Worm (Caenorhabditis elegans): ENCODE results near the gene sra-29.

Gene sra-29

DNA sequence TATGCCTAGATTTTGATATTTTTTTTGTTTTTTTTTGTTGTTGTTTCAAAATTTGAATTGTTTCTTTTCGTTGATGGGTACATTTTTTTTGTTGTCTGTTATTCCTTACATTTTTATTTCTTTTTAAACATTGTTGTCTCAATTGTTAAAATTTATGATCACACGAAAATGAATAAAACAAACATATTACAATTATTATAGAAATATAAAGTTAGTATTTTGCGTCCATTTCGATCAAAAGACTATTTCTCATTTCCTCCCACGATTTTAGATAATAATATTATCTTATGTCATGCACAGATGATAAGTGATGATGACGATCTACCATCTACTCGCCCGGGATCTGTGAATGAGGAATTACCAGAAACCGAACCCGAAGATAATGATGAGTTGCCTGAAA, 20.9 kb downstream of the sra-29 start, which contains the start of gene wrn-1:
TSS of gene wrn-1 (plus strand) at position 301 of the 400 bp plus-strand sequence.
- TF ChIP-seq unc-62 (GFP tag; optimal IDR thresholded peaks at IDR 0.05) = no peak
- TF ChIP-seq ceh-16 (tag; optimal IDR thresholded peaks at IDR 0.05) = no peak
- no peak for TF ChIP-seq mab-5 (tag; optimal IDR thresholded peaks at IDR 0.05)
- no peak for TF ChIP-seq ceh-82 (tag; optimal IDR thresholded peaks at IDR 0.05)
- TF ChIP-seq sma-9 (GFP tag; optimal IDR thresholded peaks at IDR 0.05) = no peak
- no peak for TF ChIP-seq sma-9 (tag; optimal IDR thresholded peaks at IDR 0.05)
- no peak for TF ChIP-seq snpc-4 (tag; optimal IDR thresholded peaks at IDR 0.05)
- TF ChIP-seq mbf-1 (tag; optimal IDR thresholded peaks at IDR 0.05) = no peak

ce11 chrII:6544842-6545410, 30.6 kb downstream of the sra-29 start, which contains the start of gene lron-15:
Gene lron-15 (minus strand): TSS chrII:6544892.
- TF ChIP-seq snpc-4 (tag; optimal IDR thresholded peaks at IDR 0.05) (no peak), blmp-1 (tag; optimal IDR thresholded peaks at IDR 0.05; ENCODE audit: insufficient read depth) (no peak), mdl-1 (tag; optimal IDR thresholded peaks at IDR 0.05) (no peak), skn-1 (tag; optimal IDR thresholded peaks at IDR 0.05) (no peak), nhr-77 (tag; optimal IDR thresholded peaks at IDR 0.05) (no peak), nhr-21 (tag; optimal IDR thresholded peaks at IDR 0.05) (no peak), nhr-129 (tag; optimal IDR thresholded peaks at IDR 0.05) (no peak), ztf-11 (tag; optimal IDR thresholded peaks at IDR 0.05) (no peak), unc-62 (GFP tag; optimal IDR thresholded peaks at IDR 0.05) (no peak), gmeb-1 (tag; optimal IDR thresholded peaks at IDR 0.05) (no peak), ama-1 (optimal IDR thresholded peaks at IDR 0.05) (no peak), ztf-1 (GFP tag; conservative IDR thresholded peaks at IDR 0.05) (no peak), unc-39 (tag; optimal IDR thresholded peaks at IDR 0.05) (no peak)

DNA sequence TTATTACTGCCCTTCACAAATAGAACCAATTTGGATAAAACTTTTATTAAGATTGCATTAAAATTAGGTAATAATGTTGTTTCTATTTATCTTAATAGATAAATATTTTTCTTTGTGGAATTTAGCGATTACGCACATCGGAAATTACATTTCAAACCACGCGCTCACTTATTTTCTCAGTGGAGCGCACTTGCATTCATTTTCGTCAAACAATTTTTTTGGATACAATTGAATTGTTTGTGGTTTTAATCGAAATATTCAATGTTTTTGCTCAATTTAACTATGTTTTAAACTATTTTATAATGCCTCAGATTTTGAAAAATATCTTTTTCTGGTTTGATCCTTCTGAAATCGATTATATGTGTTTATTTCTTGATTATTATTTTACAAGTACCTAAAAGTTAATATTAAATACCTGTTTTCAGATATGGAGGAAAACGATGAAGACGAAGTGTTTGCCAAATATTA, 39.6 kb downstream of the sra-29 start, which contains the start of gene utp-20:
TSS of gene utp-20 (plus strand) at position 418 of the 468 bp plus-strand sequence.
- TF ChIP-seq crh-2 (tag; optimal IDR thresholded peaks at IDR 0.05) (peak; percentile 44), skn-1 (tag; optimal IDR thresholded peaks at IDR 0.05) (no peak), F13H6.1 (tag; optimal IDR thresholded peaks at IDR 0.05) (peak; percentile 5), mab-5 (tag; optimal IDR thresholded peaks at IDR 0.05) (peak; percentile 13), R02D3.7 (tag; optimal IDR thresholded peaks at IDR 0.05) (no peak), lsy-2 (tag; optimal IDR thresholded peaks at IDR 0.05) (peak in 1 of 2 experiments; percentile 81), nhr-129 (tag; optimal IDR thresholded peaks at IDR 0.05) (peak; percentile 61), gmeb-1 (tag; optimal IDR thresholded peaks at IDR 0.05) (peak; percentile 90), zag-1 (tag; optimal IDR thresholded peaks at IDR 0.05) (no peak), unc-62 (GFP tag; optimal IDR thresholded peaks at IDR 0.05) (no peak), nhr-12 (tag; optimal IDR thresholded peaks at IDR 0.05) (no peak), sma-9 (GFP tag; optimal IDR thresholded peaks at IDR 0.05) (peak; percentile 30), sma-9 (tag; optimal IDR thresholded peaks at IDR 0.05) (no peak), lin-13 (GFP tag; optimal IDR thresholded peaks at IDR 0.05) (peak; percentile 44), nhr-237 (tag; optimal IDR thresholded peaks at IDR 0.05) (no peak), fos-1 (tag; optimal IDR thresholded peaks at IDR 0.05) (no peak), nhr-25 (tag; optimal IDR thresholded peaks at IDR 0.05) (no peak), nhr-11 (tag; optimal IDR thresholded peaks at IDR 0.05) (no peak), sma-3 (GFP tag; optimal IDR thresholded peaks at IDR 0.05) (peak; percentile 55), ztf-11 (tag; optimal IDR thresholded peaks at IDR 0.05) (no peak), C34F6.9 (tag; optimal IDR thresholded peaks at IDR 0.05) (peak; percentile 64), unc-55 (GFP tag; optimal IDR thresholded peaks at IDR 0.05) (peak; percentile 87)

DNA sequence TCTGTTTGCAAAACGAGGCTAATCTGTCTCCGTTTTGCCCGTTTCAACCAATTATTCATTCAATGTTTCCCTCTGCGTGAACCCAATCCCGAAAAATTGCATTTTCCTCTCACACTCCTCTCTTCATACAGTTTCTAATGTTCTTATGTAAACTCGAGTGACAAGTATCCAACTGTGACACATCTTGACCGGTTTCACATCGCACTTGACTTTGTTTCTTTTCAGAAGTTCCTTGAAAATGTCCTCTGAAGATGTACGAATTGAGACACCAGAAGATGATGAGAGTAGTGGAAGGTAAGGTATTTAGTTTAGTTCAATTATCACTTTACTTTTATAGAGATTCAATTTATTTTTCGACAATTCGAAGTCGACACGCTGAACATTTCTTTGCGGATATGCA, 43.6 kb downstream of the sra-29 start, which contains the start of gene abcx-1:
TSS of gene abcx-1 (plus strand) at position 224 of the 400 bp plus-strand sequence.
- TF ChIP-seq ztf-11 (tag; optimal IDR thresholded peaks at IDR 0.05) (no peak), nhr-77 (tag; optimal IDR thresholded peaks at IDR 0.05) (no peak), nhr-10 (tag; optimal IDR thresholded peaks at IDR 0.05) (no peak)

- TF ChIP-seq ceh-16 (tag; optimal IDR thresholded peaks at IDR 0.05) (no peak), unc-62 (GFP tag; optimal IDR thresholded peaks at IDR 0.05) (no peak), zag-1 (tag; optimal IDR thresholded peaks at IDR 0.05) (no peak), elt-1 (tag; optimal IDR thresholded peaks at IDR 0.05) (no peak), aly-2 (tag; optimal IDR thresholded peaks at IDR 0.05) (no peak), C34F6.9 (tag; optimal IDR thresholded peaks at IDR 0.05) (no peak), gmeb-1 (tag; optimal IDR thresholded peaks at IDR 0.05) (no peak), unc-39 (tag; optimal IDR thresholded peaks at IDR 0.05) (no peak), ceh-82 (tag; optimal IDR thresholded peaks at IDR 0.05) (no peak), ama-1 (optimal IDR thresholded peaks at IDR 0.05) (no peak), ztf-11 (tag; optimal IDR thresholded peaks at IDR 0.05) (no peak), nhr-21 (tag; optimal IDR thresholded peaks at IDR 0.05) (no peak), lin-13 (GFP tag; optimal IDR thresholded peaks at IDR 0.05) (no peak)
Observed at ce11 chrII:6531527-6531926, 44.0 kb downstream of the sra-29 start, which contains the start of gene abch-1. Gene abch-1 (minus strand): TSS chrII:6531627.

Measured in whole organism, L2 larva.